Worm (Caenorhabditis elegans) whole organism, young adult: ENCODE data around the gene nuc-1.

Source experiments
- B0336.3 ChIP-seq: fragments of 200-800 bp; sonication (Bioruptor generic); IDR thresholded peaks from 2 replicates; pipeline ENCODE4 v1.3.6; 2022; ENCODE audit warnings: missing genetic modification characterization, missing compliant biosample characterization
- F55B11.4 ChIP-seq: sonication (generic microtip); optimal IDR thresholded peaks from 2 replicates; lab custom pipeline; 2016; ENCODE audit warnings: missing compliant biosample characterization, missing genetic modification characterization, borderline replicate concordance; ENCODE audit not compliant: insufficient read depth
- K12H6.12 ChIP-seq: fragments of 200-800 bp; sonication (Bioruptor generic); optimal IDR thresholded peaks from 2 replicates; lab custom pipeline; 2018; ENCODE audit warnings: mild to moderate bottlenecking, missing genetic modification characterization, missing compliant biosample characterization
- ZK185.1 ChIP-seq: sonication (generic microtip); optimal IDR thresholded peaks from 2 replicates; lab custom pipeline; 2016; ENCODE audit warnings: mild to moderate bottlenecking, missing genetic modification characterization, missing compliant biosample characterization; ENCODE audit not compliant: poor library complexity, severe bottlenecking
- attf-3 ChIP-seq: fragments of 200-800 bp; sonication (Bioruptor generic); conservative IDR thresholded peaks from 2 replicates; pipeline ENCODE4 v1.3.6; 2022; ENCODE audit warnings: missing genetic modification reagents, missing genetic modification characterization, missing compliant biosample characterization
- attf-6 ChIP-seq: fragments of 200-800 bp; sonication (Bioruptor generic); IDR thresholded peaks from 2 replicates; pipeline ENCODE4 v1.3.6; 2022; ENCODE audit warnings: missing genetic modification reagents, missing genetic modification characterization, missing compliant biosample characterization
- bed-2 ChIP-seq: fragments of 200-800 bp; sonication (Bioruptor generic); IDR thresholded peaks from 2 replicates; pipeline ENCODE4 v1.3.6; 2022; ENCODE audit warnings: missing genetic modification reagents, missing genetic modification characterization, missing compliant biosample characterization
- cebp-1 ChIP-seq, 2 experiments: fragments of 200-800 bp in 1 of 2; sonication (Bioruptor generic) in 1 of 2; sonication (generic microtip) in 1 of 2; IDR thresholded peaks in 1 of 2; optimal IDR thresholded peaks in 1 of 2; 2 replicates each; pipeline versions ENCODE4 v1.3.6 to Lab custom; 2017 to 2022; ENCODE audit warnings: missing compliant biosample characterization in 2 of 2, missing genetic modification characterization in 2 of 2, mild to moderate bottlenecking in 1 of 2, missing genetic modification reagents in 1 of 2, moderate library complexity in 1 of 2
- ceh-100 ChIP-seq: fragments of 200-800 bp; sonication (Bioruptor generic); IDR thresholded peaks from 2 replicates; pipeline ENCODE4 v1.3.6; 2022; ENCODE audit warnings: missing genetic modification reagents, missing genetic modification characterization, missing compliant biosample characterization
- ceh-27 ChIP-seq: fragments of 200-800 bp; sonication (Bioruptor generic); optimal IDR thresholded peaks from 2 replicates; lab custom pipeline; 2018; ENCODE audit warnings: mild to moderate bottlenecking, missing genetic modification characterization, moderate library complexity, missing compliant biosample characterization
- ceh-40 ChIP-seq: fragments of 200-800 bp; sonication (Bioruptor generic); IDR thresholded peaks from 2 replicates; pipeline ENCODE4 v1.3.6; 2022; ENCODE audit warnings: missing genetic modification characterization, missing compliant biosample characterization
- ceh-58 ChIP-seq: fragments of 200-800 bp; sonication (Bioruptor generic); IDR thresholded peaks from 2 replicates; pipeline ENCODE4 v1.3.6; 2022; ENCODE audit warnings: missing genetic modification characterization, missing compliant biosample characterization
- ceh-79 ChIP-seq: sonication (generic microtip); optimal IDR thresholded peaks from 2 replicates; lab custom pipeline; 2017; ENCODE audit warnings: mild to moderate bottlenecking, missing genetic modification characterization, missing compliant biosample characterization
- chd-7 ChIP-seq: sonication (generic microtip); optimal IDR thresholded peaks from 2 replicates; lab custom pipeline; 2016; ENCODE audit warnings: mild to moderate bottlenecking, missing genetic modification characterization, moderate library complexity, missing compliant biosample characterization
- dox-1 ChIP-seq: fragments of 200-800 bp; sonication (Bioruptor generic); IDR thresholded peaks from 2 replicates; pipeline ENCODE4 v1.3.6; 2022; ENCODE audit warnings: missing genetic modification reagents, missing genetic modification characterization, missing compliant biosample characterization
- egrh-3 ChIP-seq: fragments of 200-800 bp; sonication (Bioruptor generic); IDR thresholded peaks from 2 replicates; pipeline ENCODE4 v1.3.6; 2022; ENCODE audit warnings: missing genetic modification reagents, missing genetic modification characterization, missing compliant biosample characterization
- fkh-3 ChIP-seq: sonication (generic microtip); optimal IDR thresholded peaks from 2 replicates; lab custom pipeline; 2016; ENCODE audit warnings: mild to moderate bottlenecking, missing genetic modification characterization, missing compliant biosample characterization
- hlh-26 ChIP-seq: fragments of 200-800 bp; sonication (Bioruptor generic); conservative IDR thresholded peaks from 2 replicates; pipeline ENCODE4 v1.3.6; 2022; ENCODE audit warnings: missing genetic modification reagents, missing genetic modification characterization, missing compliant biosample characterization
- let-526 ChIP-seq: fragments of 200-800 bp; sonication (Bioruptor generic); IDR thresholded peaks from 2 replicates; pipeline ENCODE4 v1.3.6; 2022; ENCODE audit warnings: missing genetic modification reagents, missing genetic modification characterization, missing compliant biosample characterization
- lin-26 ChIP-seq: fragments of 200-800 bp; sonication (Bioruptor generic); IDR thresholded peaks from 2 replicates; pipeline ENCODE4 v1.3.6; 2022; ENCODE audit warnings: missing genetic modification reagents, missing genetic modification characterization, missing compliant biosample characterization
- lir-1 ChIP-seq: fragments of 200-800 bp; sonication (Bioruptor generic); conservative IDR thresholded peaks from 2 replicates; pipeline ENCODE4 v1.3.6; 2022; ENCODE audit warnings: missing genetic modification reagents, missing genetic modification characterization, missing compliant biosample characterization
- madf-10 ChIP-seq: sonication (generic microtip); optimal IDR thresholded peaks from 2 replicates; lab custom pipeline; 2016; ENCODE audit warnings: mild to moderate bottlenecking, missing genetic modification characterization, missing compliant biosample characterization
- madf-3 ChIP-seq: fragments of 200-800 bp; sonication (Bioruptor generic); IDR thresholded peaks from 2 replicates; pipeline ENCODE4 v1.3.6; 2022; ENCODE audit warnings: missing genetic modification reagents, missing genetic modification characterization, missing compliant biosample characterization
- madf-6 ChIP-seq: fragments of 200-800 bp; sonication (Bioruptor generic); IDR thresholded peaks from 2 replicates; pipeline ENCODE4 v1.3.6; 2022; ENCODE audit warnings: missing genetic modification reagents, missing genetic modification characterization, missing compliant biosample characterization
- mel-28 ChIP-seq: sonication (generic microtip); optimal IDR thresholded peaks from 2 replicates; lab custom pipeline; 2016; ENCODE audit warnings: borderline replicate concordance, mild to moderate bottlenecking, missing genetic modification characterization, missing compliant biosample characterization
- mes-4 ChIP-seq: sonication (generic microtip); optimal IDR thresholded peaks from 2 replicates; lab custom pipeline; 2016; ENCODE audit warnings: missing genotype, missing genetic modification characterization, missing compliant biosample characterization
- nfyb-1 ChIP-seq: fragments of 200-800 bp; sonication (Bioruptor generic); IDR thresholded peaks from 2 replicates; pipeline ENCODE4 v1.3.6; 2022; ENCODE audit warnings: missing genetic modification reagents, missing genetic modification characterization, missing compliant biosample characterization
- nhr-27 ChIP-seq: fragments of 200-800 bp; sonication (Bioruptor generic); optimal IDR thresholded peaks from 2 replicates; lab custom pipeline; 2018; ENCODE audit warnings: mild to moderate bottlenecking, missing genetic modification characterization, moderate library complexity, missing compliant biosample characterization
- nhr-90 ChIP-seq: sonication (generic microtip); optimal IDR thresholded peaks from 2 replicates; lab custom pipeline; 2016; ENCODE audit warnings: missing genotype, mild to moderate bottlenecking, missing genetic modification characterization, missing compliant biosample characterization
- rec-8 ChIP-seq, 2 experiments: sonication (generic microtip); optimal IDR thresholded peaks; 2 replicates each; lab custom pipeline; 2016; ENCODE audit warnings: mild to moderate bottlenecking in 2 of 2, missing genetic modification characterization in 2 of 2, missing genetic modification reagents in 2 of 2, missing genotype in 2 of 2, missing biosample characterization in 1 of 2, missing compliant biosample characterization in 1 of 2, moderate library complexity in 1 of 2
- rpc-1 ChIP-seq, 2 experiments: fragments of 150-350 bp in 1 of 2; sonication (generic microtip) in 1 of 2; optimal IDR thresholded peaks; 2 replicates each; lab custom pipeline; 2014 to 2018; ENCODE audit warnings: missing biosample characterization in 1 of 2, missing genetic modification characterization in 1 of 2, missing genetic modification reagents in 1 of 2, missing genotype in 1 of 2
- sdz-38 ChIP-seq: sonication (generic microtip); optimal IDR thresholded peaks from 2 replicates; lab custom pipeline; 2016; ENCODE audit warnings: missing genotype, missing genetic modification characterization, missing compliant biosample characterization
- snpc-1.1 ChIP-seq: sonication (generic microtip); optimal IDR thresholded peaks from 2 replicates; lab custom pipeline; 2017; ENCODE audit warnings: missing genetic modification characterization, mild to moderate bottlenecking, missing compliant biosample characterization, antibody characterized with exemption, moderate library complexity, missing genotype, missing genetic modification reagents; ENCODE audit not compliant: insufficient read depth
- snpc-1.3 ChIP-seq: sonication (generic microtip); optimal IDR thresholded peaks from 2 replicates; lab custom pipeline; 2017; ENCODE audit warnings: missing genetic modification characterization, mild to moderate bottlenecking, missing compliant biosample characterization, antibody characterized with exemption, moderate library complexity, missing genotype, missing genetic modification reagents; ENCODE audit not compliant: insufficient read depth
- snpc-3.4 ChIP-seq: sonication (generic microtip); optimal IDR thresholded peaks from 2 replicates; lab custom pipeline; 2017; ENCODE audit warnings: missing genetic modification characterization, mild to moderate bottlenecking, missing compliant biosample characterization, antibody characterized with exemption, moderate library complexity, missing genotype, missing genetic modification reagents
- tbp1 ChIP-seq: fragments of 200-800 bp; sonication (Bioruptor generic); optimal IDR thresholded peaks from 2 replicates; lab custom pipeline; 2018; ENCODE audit warnings: mild to moderate bottlenecking, missing genetic modification characterization, missing compliant biosample characterization
- tbx-9 ChIP-seq: sonication (generic microtip); optimal IDR thresholded peaks from 2 replicates; lab custom pipeline; 2016; ENCODE audit warnings: borderline replicate concordance, missing genetic modification characterization, inconsistent platforms, missing compliant biosample characterization
- unc-130 ChIP-seq: sonication (generic microtip); optimal IDR thresholded peaks from 2 replicates; lab custom pipeline; 2016; ENCODE audit warnings: missing genetic modification reagents, missing genetic modification characterization, missing compliant biosample characterization
- zfh-2 ChIP-seq: fragments of 200-800 bp; sonication (Bioruptor generic); conservative IDR thresholded peaks from 2 replicates; pipeline ENCODE4 v1.3.6; 2022; ENCODE audit warnings: missing genetic modification reagents, missing genetic modification characterization, missing compliant biosample characterization
- zim-3 ChIP-seq: sonication (generic microtip); optimal IDR thresholded peaks from 2 replicates; lab custom pipeline; 2017; ENCODE audit warnings: mild to moderate bottlenecking, missing genetic modification characterization, moderate library complexity, missing compliant biosample characterization
- ztf-18 ChIP-seq: sonication (generic microtip); optimal IDR thresholded peaks from 2 replicates; lab custom pipeline; 2016; ENCODE audit warnings: missing genotype, mild to moderate bottlenecking, missing genetic modification characterization, missing compliant biosample characterization
- ztf-6 ChIP-seq: fragments of 200-800 bp; sonication (Bioruptor generic); IDR thresholded peaks from 2 replicates; pipeline ENCODE4 v1.3.6; 2022; ENCODE audit warnings: missing genetic modification reagents, missing genetic modification characterization, missing compliant biosample characterization

nuc-1 gene

ce11 chrX:9576928-9577327, 37.2 kb downstream of the nuc-1 start, which contains the start of gene glb-17:
glb-17 (minus strand) TSS chrX:9577028.
- TF ChIP-seq B0336.3 = no peak
- TF ChIP-seq rpc-1 (optimal IDR thresholded peaks at IDR 0.05; lab: Kevin White, UChicago) = no peak
- TF ChIP-seq rpc-1 (tag; optimal IDR thresholded peaks at IDR 0.05; lab: Kevin White, UChicago) = no peak
- no peak for TF ChIP-seq madf-10 (tag; lab: Kevin White, UChicago)
- TF ChIP-seq madf-6 = no peak
- TF ChIP-seq cebp-1 (GFP tag; IDR thresholded peaks at IDR 0.05; lab: Robert Waterston, UW) = no peak
- TF ChIP-seq cebp-1 (tag; optimal IDR thresholded peaks at IDR 0.05; lab: Kevin White, UChicago) = no peak
- TF ChIP-seq nhr-90 = no peak
- no peak for TF ChIP-seq tbp1 (GFP tag; lab: Kevin White, UChicago)
- no peak for TF ChIP-seq ZK185.1 (tag; lab: Kevin White, UChicago)
- no peak for TF ChIP-seq snpc-3.4 (tag; lab: Kevin White, UChicago)
- no peak for TF ChIP-seq fkh-3 (tag; lab: Kevin White, UChicago)
- TF ChIP-seq attf-3 (GFP tag; lab: Robert Waterston, UW) = no peak
- TF ChIP-seq bed-2 (GFP tag; lab: Robert Waterston, UW) = no peak
- no peak for TF ChIP-seq ceh-27 (GFP tag; lab: Kevin White, UChicago)
- no peak for TF ChIP-seq nhr-27 (tag; lab: Kevin White, UChicago)
- TF ChIP-seq zfh-2 (GFP tag; lab: Robert Waterston, UW) = no peak
- TF ChIP-seq let-526 (GFP tag; lab: Robert Waterston, UW) = no peak
- no peak for TF ChIP-seq mes-4 (tag; lab: Kevin White, UChicago)
- no peak for TF ChIP-seq lin-26 (GFP tag; lab: Robert Waterston, UW)
- no peak for TF ChIP-seq sdz-38
- TF ChIP-seq rec-8 (tag; optimal IDR thresholded peaks at IDR 0.05; lab: Kevin White, UChicago) = no peak

- no peak for TF ChIP-seq attf-6 (GFP tag; lab: Robert Waterston, UW)
- no peak for TF ChIP-seq K12H6.12 (tag; lab: Kevin White, UChicago)
- TF ChIP-seq ceh-58 (GFP tag; lab: Robert Waterston, UW) = no peak
- no peak for TF ChIP-seq unc-130 (GFP tag; lab: Kevin White, UChicago)
- no peak for TF ChIP-seq F55B11.4 (tag; lab: Kevin White, UChicago)
- no peak for TF ChIP-seq nhr-27 (tag; lab: Kevin White, UChicago)
- no peak for TF ChIP-seq snpc-1.1 (tag; lab: Kevin White, UChicago)
- no peak for TF ChIP-seq ztf-6 (GFP tag; lab: Robert Waterston, UW)
- TF ChIP-seq, all 124 proteins: peak for 0
Measured at ce11 chrX:9584333-9584732, 44.6 kb downstream of the nuc-1 start, which contains the start of gene gpx-5. gpx-5 (plus strand) TSS chrX:9584668.

- TF ChIP-seq tbx-9 = no peak
- TF ChIP-seq attf-6 (GFP tag; lab: Robert Waterston, UW) = no peak
- TF ChIP-seq ceh-100 (GFP tag; lab: Robert Waterston, UW) = no peak
- no peak for TF ChIP-seq mes-4 (tag; lab: Kevin White, UChicago)
- no peak for TF ChIP-seq egrh-3 (GFP tag; lab: Robert Waterston, UW)
- TF ChIP-seq ztf-18 (tag; lab: Kevin White, UChicago) = no peak
- TF ChIP-seq ceh-79 = no peak
- TF ChIP-seq madf-3 = no peak
- TF ChIP-seq hlh-26 (GFP tag; lab: Robert Waterston, UW) = no peak
- TF ChIP-seq lir-1 (GFP tag; lab: Robert Waterston, UW) = no peak
- no peak for TF ChIP-seq snpc-1.3 (tag; lab: Kevin White, UChicago)
- no peak for TF ChIP-seq zim-3 (tag; lab: Kevin White, UChicago)
- TF ChIP-seq ceh-40 (GFP tag; lab: Robert Waterston, UW) = no peak
- TF ChIP-seq mel-28 (tag; lab: Kevin White, UChicago) = no peak
- no peak for TF ChIP-seq chd-7
- TF ChIP-seq nfyb-1 (GFP tag; lab: Robert Waterston, UW) = no peak
- no peak for TF ChIP-seq nhr-90
- no peak for TF ChIP-seq dox-1 (GFP tag; lab: Robert Waterston, UW)
Measured at ce11 chrX:9585584-9586166, 46.0 kb downstream of the nuc-1 start.
